Fruit fly (Drosophila melanogaster) whole organism, embryonic: ENCODE results near the gene Sodh2.
A peak's percentile ranks its signal among the peaks of the same experiment; 100 is the strongest.

ENCODE experiments used
- CG10979 ChIP-seq: fragments of 200-800 bp; sonication (Bioruptor generic); optimal IDR thresholded peaks from 2 replicates; lab custom pipeline; 2018; ENCODE audit warnings: missing biosample characterization, mild to moderate bottlenecking, missing genetic modification characterization, moderate library complexity
- CG11504 ChIP-seq: fragments of 200-800 bp; sonication (Bioruptor generic); optimal IDR thresholded peaks from 3 replicates; lab custom pipeline; 2019; ENCODE audit warnings: missing biosample characterization, mild to moderate bottlenecking, missing genetic modification characterization, moderate library complexity
- CG11723 ChIP-seq: fragments of 200-800 bp; sonication (Bioruptor generic); optimal IDR thresholded peaks from 2 replicates; lab custom pipeline; 2017; ENCODE audit warnings: missing biosample characterization, mild to moderate bottlenecking, missing genetic modification characterization
- CG12744 ChIP-seq: fragments of 200-800 bp; sonication (Bioruptor generic); optimal IDR thresholded peaks from 2 replicates; lab custom pipeline; 2016; ENCODE audit warnings: missing biosample characterization, missing genetic modification characterization
- CG12769 ChIP-seq: fragments of 200-800 bp; sonication (Bioruptor generic); optimal IDR thresholded peaks from 2 replicates; lab custom pipeline; 2019; ENCODE audit warnings: missing biosample characterization, mild to moderate bottlenecking, missing genetic modification characterization, moderate library complexity
- CG14860 ChIP-seq: fragments of 200-800 bp; sonication (Bioruptor generic); IDR thresholded peaks from 3 replicates; pipeline ENCODE4 v1.3.6; 2022; ENCODE audit warnings: missing biosample characterization, missing genetic modification characterization; ENCODE audit not compliant: partially characterized antibody
- CG15601 ChIP-seq: fragments of 200-800 bp; sonication (Bioruptor generic); optimal IDR thresholded peaks from 3 replicates; lab custom pipeline; 2019; ENCODE audit warnings: missing biosample characterization, mild to moderate bottlenecking, missing genetic modification characterization, moderate library complexity
- CG15696 ChIP-seq: fragments of 200-800 bp; sonication (Bioruptor generic); optimal IDR thresholded peaks from 2 replicates; lab custom pipeline; 2019; ENCODE audit warnings: missing biosample characterization, mild to moderate bottlenecking, missing genetic modification characterization, moderate library complexity
- CG1602 ChIP-seq: fragments of 200-800 bp; sonication (Bioruptor generic); optimal IDR thresholded peaks from 3 replicates; lab custom pipeline; 2016; ENCODE audit warnings: missing biosample characterization, missing genetic modification characterization
- CG1647 ChIP-seq: fragments of 200-800 bp; sonication (Bioruptor generic); optimal IDR thresholded peaks from 3 replicates; lab custom pipeline; 2016; ENCODE audit warnings: missing biosample characterization, missing genetic modification characterization
- CG17186 ChIP-seq: fragments of 200-800 bp; sonication (Bioruptor generic); optimal IDR thresholded peaks from 3 replicates; lab custom pipeline; 2017; ENCODE audit warnings: missing biosample characterization, missing genetic modification reagents, missing genetic modification characterization
- CG5180 ChIP-seq: fragments of 200-800 bp; sonication (Bioruptor generic); optimal IDR thresholded peaks from 3 replicates; lab custom pipeline; 2017; ENCODE audit warnings: missing biosample characterization, missing genetic modification characterization, mild to moderate bottlenecking, moderate library complexity, missing genetic modification reagents
- CG6813 ChIP-seq: fragments of 200-800 bp; sonication (Bioruptor generic); optimal IDR thresholded peaks from 2 replicates; lab custom pipeline; 2017; ENCODE audit warnings: missing biosample characterization, missing genetic modification characterization, mild to moderate bottlenecking, moderate library complexity, missing genetic modification reagents
- CG7987 ChIP-seq: fragments of 200-800 bp; sonication (Bioruptor generic); optimal IDR thresholded peaks from 2 replicates; lab custom pipeline; 2018; ENCODE audit warnings: missing biosample characterization, mild to moderate bottlenecking, missing genetic modification characterization, moderate library complexity
- CG9609 ChIP-seq: fragments of 200-800 bp; sonication (Bioruptor generic); optimal IDR thresholded peaks from 3 replicates; lab custom pipeline; 2016; ENCODE audit warnings: missing biosample characterization, missing genetic modification characterization
- Doc2 ChIP-seq: fragments of 200-800 bp; sonication (Bioruptor generic); IDR thresholded peaks from 2 replicates; pipeline ENCODE4 v1.3.6; 2022; ENCODE audit warnings: missing biosample characterization, missing genetic modification characterization
- Fer1 ChIP-seq: fragments of 200-800 bp; sonication (Bioruptor generic); optimal IDR thresholded peaks from 2 replicates; lab custom pipeline; 2017; ENCODE audit warnings: missing biosample characterization, mild to moderate bottlenecking, missing genetic modification characterization
- MBD-R2 ChIP-seq: fragments of 200-800 bp; sonication (Bioruptor generic); IDR thresholded peaks from 2 replicates; pipeline ENCODE4 v1.3.6; 2022; ENCODE audit warnings: missing biosample characterization, missing genetic modification characterization
- Med ChIP-seq: fragments of 200-800 bp; sonication (Bioruptor generic); peaks from one replicate; lab custom pipeline; 2016; ENCODE audit warnings: missing biosample characterization, missing genetic modification characterization, mild to moderate bottlenecking, inconsistent platforms, moderate library complexity
- Neu2 ChIP-seq: fragments of 200-800 bp; sonication (Bioruptor generic); optimal IDR thresholded peaks from 3 replicates; lab custom pipeline; 2016; ENCODE audit warnings: missing biosample characterization, missing genetic modification characterization, borderline replicate concordance
- NfI ChIP-seq: fragments of 200-800 bp; sonication (Bioruptor generic); optimal IDR thresholded peaks from 3 replicates; lab custom pipeline; 2018; ENCODE audit warnings: missing biosample characterization, mild to moderate bottlenecking, missing genetic modification characterization, moderate library complexity
- Oli ChIP-seq: fragments of 200-800 bp; sonication (Bioruptor generic); optimal IDR thresholded peaks from 2 replicates; lab custom pipeline; 2018; ENCODE audit warnings: missing biosample characterization, mild to moderate bottlenecking, missing genetic modification characterization, moderate library complexity
- Ptx1 ChIP-seq: fragments of 200-800 bp; sonication (Bioruptor generic); IDR thresholded peaks from 2 replicates; pipeline ENCODE4 v1.3.6; 2022; ENCODE audit warnings: missing biosample characterization, missing genetic modification characterization
- Scr ChIP-seq: fragments of 200-800 bp; sonication (Bioruptor generic); IDR thresholded peaks from 2 replicates; pipeline ENCODE4 v1.3.6; 2022; ENCODE audit warnings: missing biosample characterization, missing genetic modification characterization; ENCODE audit not compliant: partially characterized antibody
- Spps ChIP-seq: fragments of 200-800 bp; sonication (Bioruptor generic); optimal IDR thresholded peaks from 2 replicates; lab custom pipeline; 2018; ENCODE audit warnings: missing biosample characterization, mild to moderate bottlenecking, missing genetic modification characterization
- Trl ChIP-seq, 3 experiments: fragments of >200 bp in 2 of 3; fragments of 200-800 bp in 1 of 3; sonication (Bioruptor generic) in 1 of 3; optimal IDR thresholded peaks; 2 replicates in 1 of 3; 3 replicates in 2 of 3; lab custom pipeline; 2016 to 2017; ENCODE audit warnings: missing biosample characterization in 1 of 3, missing genetic modification characterization in 1 of 3
- abd-A ChIP-seq: fragments of 200-800 bp; sonication (Bioruptor generic); optimal IDR thresholded peaks from 3 replicates; lab custom pipeline; 2019; ENCODE audit warnings: missing biosample characterization, mild to moderate bottlenecking, missing genetic modification characterization, moderate library complexity
- bigmax ChIP-seq: fragments of 200-800 bp; sonication (Bioruptor generic); optimal IDR thresholded peaks from 2 replicates; lab custom pipeline; 2018; ENCODE audit warnings: missing biosample characterization, mild to moderate bottlenecking, missing genetic modification characterization
- crc ChIP-seq: fragments of 200-800 bp; sonication (Bioruptor generic); optimal IDR thresholded peaks from 2 replicates; lab custom pipeline; 2016; ENCODE audit warnings: missing biosample characterization, missing genetic modification characterization
- cwo ChIP-seq: fragments of 200-800 bp; sonication (Bioruptor generic); optimal IDR thresholded peaks from 3 replicates; lab custom pipeline; 2017; ENCODE audit warnings: missing biosample characterization, missing genetic modification characterization, mild to moderate bottlenecking, moderate library complexity, missing genetic modification reagents
- dimm ChIP-seq: fragments of 200-800 bp; sonication (Bioruptor generic); IDR thresholded peaks from 2 replicates; pipeline ENCODE4 v1.3.6; 2022; ENCODE audit warnings: missing biosample characterization, missing genetic modification characterization
- eyg ChIP-seq: fragments of 200-800 bp; sonication (Bioruptor generic); optimal IDR thresholded peaks from 3 replicates; lab custom pipeline; 2016; ENCODE audit warnings: missing biosample characterization, missing genetic modification characterization
- fd102C ChIP-seq: fragments of 200-800 bp; sonication (Bioruptor generic); optimal IDR thresholded peaks from 2 replicates; lab custom pipeline; 2018; ENCODE audit warnings: missing biosample characterization, mild to moderate bottlenecking, missing genetic modification characterization, moderate library complexity
- h ChIP-seq: fragments of >200 bp; optimal IDR thresholded peaks from 2 replicates; lab custom pipeline; 2017
- kay ChIP-seq: fragments of 200-800 bp; sonication (Bioruptor generic); optimal IDR thresholded peaks from 2 replicates; lab custom pipeline; 2016; ENCODE audit warnings: missing biosample characterization, missing genetic modification characterization
- lmd ChIP-seq: fragments of 200-800 bp; sonication (Bioruptor generic); IDR thresholded peaks from 2 replicates; pipeline ENCODE4 v1.3.6; 2022; ENCODE audit warnings: missing biosample characterization, missing genetic modification characterization
- lov ChIP-seq, 2 experiments: fragments of 200-800 bp in 1 of 2; fragments of >200 bp in 1 of 2; sonication (Bioruptor generic) in 1 of 2; IDR thresholded peaks in 1 of 2; optimal IDR thresholded peaks in 1 of 2; 2 replicates in 1 of 2; 3 replicates in 1 of 2; pipeline versions ENCODE4 v1.3.6 to Lab custom; 2017 to 2022; ENCODE audit warnings: missing biosample characterization in 1 of 2, missing genetic modification characterization in 1 of 2
- mam ChIP-seq: fragments of 200-800 bp; sonication (Bioruptor generic); optimal IDR thresholded peaks from 3 replicates; lab custom pipeline; 2016; ENCODE audit warnings: missing biosample characterization, missing genetic modification characterization
- nerfin-2 ChIP-seq: fragments of 200-800 bp; sonication (Bioruptor generic); IDR thresholded peaks from 2 replicates; pipeline ENCODE4 v1.3.6; 2022; ENCODE audit warnings: missing biosample characterization, missing genetic modification characterization; ENCODE audit not compliant: partially characterized antibody
- pfk ChIP-seq: fragments of 200-800 bp; sonication (Bioruptor generic); optimal IDR thresholded peaks from 2 replicates; lab custom pipeline; 2018; ENCODE audit warnings: missing biosample characterization, mild to moderate bottlenecking, missing genetic modification characterization, moderate library complexity
- pho ChIP-seq: fragments of 200-800 bp; sonication (Bioruptor generic); optimal IDR thresholded peaks from 2 replicates; lab custom pipeline; 2016; ENCODE audit warnings: missing biosample characterization, missing genetic modification characterization
- pita ChIP-seq: fragments of 200-800 bp; sonication (Bioruptor generic); optimal IDR thresholded peaks from 2 replicates; lab custom pipeline; 2017; ENCODE audit warnings: missing biosample characterization, mild to moderate bottlenecking, missing genetic modification characterization
- slou ChIP-seq: fragments of 200-800 bp; sonication (Bioruptor generic); optimal IDR thresholded peaks from 3 replicates; lab custom pipeline; 2016; ENCODE audit warnings: missing biosample characterization, missing genetic modification characterization
- tio ChIP-seq: fragments of 200-800 bp; sonication (Bioruptor generic); optimal IDR thresholded peaks from 2 replicates; lab custom pipeline; 2017; ENCODE audit warnings: missing biosample characterization, missing genetic modification characterization, inconsistent platforms
- tx ChIP-seq: fragments of 200-800 bp; sonication (Bioruptor generic); optimal IDR thresholded peaks from 2 replicates; lab custom pipeline; 2016; ENCODE audit warnings: missing biosample characterization, missing genetic modification characterization

Sodh2 gene

DNA sequence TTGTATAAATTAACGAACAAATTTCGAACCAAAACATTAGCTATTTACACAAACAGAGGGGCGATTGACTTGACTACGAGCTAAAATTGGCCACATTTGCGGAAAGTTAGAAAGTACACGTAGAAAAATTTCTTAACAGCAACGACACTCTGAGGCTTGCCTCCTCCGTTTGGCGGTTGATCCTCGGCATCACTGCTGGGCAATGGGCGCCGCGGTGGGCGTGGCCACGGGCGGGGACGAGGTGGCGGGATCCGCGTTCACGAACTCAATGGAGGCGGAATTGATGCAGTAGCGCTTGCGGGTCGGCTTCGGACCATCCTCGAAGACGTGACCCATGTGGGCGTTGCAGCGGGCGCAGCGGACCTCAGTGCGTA is 12.8 kb upstream of the Sodh2 start (continued):
- no peak for TF ChIP-seq kay (GFP tag; lab: Kevin White, UChicago)
- peak; percentile 28; the same call in 1 of the 2 replicates for TF ChIP-seq lmd (GFP tag; lab: Robert Waterston, UW)
- TF ChIP-seq Neu2 (GFP tag; lab: Kevin White, UChicago): peak; percentile 37
- TF ChIP-seq CG9609 (GFP tag; lab: Kevin White, UChicago): peak; percentile 20
- no peak for TF ChIP-seq Trl (optimal IDR thresholded peaks at IDR 0.05; lab: Kevin White, UChicago)
- TF ChIP-seq Trl (GFP tag; optimal IDR thresholded peaks at IDR 0.05; lab: Kevin White, UChicago): peak; percentile 46
- no peak for TF ChIP-seq CG17186 (GFP tag; lab: Kevin White, UChicago)
- TF ChIP-seq fd102C: no peak
- no peak for TF ChIP-seq Doc2
- no peak for TF ChIP-seq tio (GFP tag; lab: Kevin White, UChicago)

dm6 chr3R:10863956-10864355 is 12.2 kb upstream of the Sodh2 start:
- TF ChIP-seq pho (no peak), Trl (optimal IDR thresholded peaks at IDR 0.05; lab: Kevin White, UChicago) (peak in 1 of 2 experiments; percentile 59), Trl (GFP tag; optimal IDR thresholded peaks at IDR 0.05; lab: Kevin White, UChicago) (no peak)
- TF ChIP-seq, all 482 proteins: peak for 1

DNA sequence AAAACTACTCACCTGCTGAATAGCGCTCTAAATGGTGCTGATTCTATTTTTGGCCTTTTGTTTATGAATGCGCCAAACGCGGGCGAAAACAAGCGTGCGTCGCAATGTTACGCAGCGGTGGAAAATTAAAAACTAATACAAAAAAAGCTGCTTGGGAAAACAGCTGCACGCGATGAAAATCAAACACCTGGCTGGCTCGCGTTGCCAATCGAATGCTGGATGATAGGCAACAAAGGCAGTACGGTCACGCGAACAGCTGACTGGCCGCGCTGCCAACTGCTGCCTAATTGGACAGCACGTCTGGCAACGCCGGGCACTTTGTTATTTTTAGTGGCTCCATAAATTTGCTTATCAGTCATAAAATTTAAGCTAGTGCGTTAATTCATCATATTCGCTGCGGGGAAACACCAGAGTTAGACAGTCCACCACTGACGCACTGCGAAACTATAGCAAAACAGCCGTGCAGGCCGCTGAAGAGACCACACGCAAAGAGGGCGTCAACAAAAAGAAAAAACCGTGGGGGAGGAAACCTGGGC is 7.7 kb upstream of the Sodh2 start, which contains the start of the genes SelR and Tsp86D:
SelR (minus strand) TSS at position 216 of the 536 bp plus-strand sequence.
Tsp86D (plus strand) TSS at position 282 of the 536 bp plus-strand sequence.
- TF ChIP-seq CG9609 (GFP tag; lab: Kevin White, UChicago) (no peak), dimm (GFP tag; lab: Robert Waterston, UW) (no peak), CG12769 (peak; percentile 15), CG11723 (GFP tag; lab: Kevin White, UChicago) (peak; percentile 29), CG15601 (tag; lab: Kevin White, UChicago) (peak; percentile 32), CG1647 (no peak), NfI (GFP tag; lab: Kevin White, UChicago) (peak; percentile 25), crc (no peak), CG1602 (no peak), pfk (GFP tag; lab: Kevin White, UChicago) (peak; percentile 44), cwo (peak; percentile 47), tx (no peak), eyg (GFP tag; lab: Kevin White, UChicago) (no peak), CG6813 (GFP tag; lab: Kevin White, UChicago) (no peak), Ptx1 (GFP tag; lab: Robert Waterston, UW) (peak; percentile 21; the same call in 1 of the 2 replicates), CG15696 (no peak), CG5180 (no peak), Fer1 (peak; percentile 74), lov (optimal IDR thresholded peaks at IDR 0.05; lab: Kevin White, UChicago) (no peak), lov (GFP tag; IDR thresholded peaks at IDR 0.05; lab: Robert Waterston, UW) (peak; percentile 62; the same call in 1 of the 3 replicates), pita (no peak), Scr (GFP tag; lab: Robert Waterston, UW) (peak; percentile 68), CG12744 (GFP tag; lab: Kevin White, UChicago) (peak; percentile 35), slou (GFP tag; lab: Kevin White, UChicago) (no peak), Spps (tag; lab: Kevin White, UChicago) (no peak), CG7987 (GFP tag; lab: Kevin White, UChicago) (peak; percentile 64), nerfin-2 (GFP tag; lab: Robert Waterston, UW) (no peak), CG14860 (peak; percentile 53; the same call in 2 of the 3 replicates), Oli (no peak), abd-A (peak; percentile 94), Med (peak; percentile 95), h (no peak), CG11504 (tag; lab: Kevin White, UChicago) (peak; percentile 57), CG10979 (tag; lab: Kevin White, UChicago) (peak; percentile 24), mam (no peak), bigmax (GFP tag; lab: Kevin White, UChicago) (no peak), MBD-R2 (GFP tag; lab: Robert Waterston, UW) (peak; percentile 97)
